Fruit fly (Drosophila melanogaster) whole organism, embryonic: Measurements from ENCODE around the gene dah.

Experiments
- CG1024 ChIP-seq: fragments of 200-800 bp; sonication (Bioruptor generic); IDR thresholded peaks from 2 replicates; pipeline ENCODE4 v1.3.6; 2022; ENCODE audit warnings: missing biosample characterization, missing genetic modification characterization
- CG11093 ChIP-seq: fragments of 200-800 bp; sonication (Bioruptor generic); IDR thresholded peaks from 3 replicates; pipeline ENCODE4 v1.3.6; 2022; ENCODE audit warnings: missing biosample characterization, missing genetic modification characterization
- CG11504 ChIP-seq: fragments of 200-800 bp; sonication (Bioruptor generic); optimal IDR thresholded peaks from 3 replicates; lab custom pipeline; 2019; ENCODE audit warnings: missing biosample characterization, mild to moderate bottlenecking, missing genetic modification characterization, moderate library complexity
- CG11723 ChIP-seq: fragments of 200-800 bp; sonication (Bioruptor generic); optimal IDR thresholded peaks from 2 replicates; lab custom pipeline; 2017; ENCODE audit warnings: missing biosample characterization, mild to moderate bottlenecking, missing genetic modification characterization
- CG12071 ChIP-seq: fragments of 200-800 bp; sonication (Bioruptor generic); optimal IDR thresholded peaks from 3 replicates; lab custom pipeline; 2018; ENCODE audit warnings: missing biosample characterization, mild to moderate bottlenecking, missing genetic modification characterization
- CG12744 ChIP-seq: fragments of 200-800 bp; sonication (Bioruptor generic); optimal IDR thresholded peaks from 2 replicates; lab custom pipeline; 2016; ENCODE audit warnings: missing biosample characterization, missing genetic modification characterization
- CG13296 ChIP-seq: fragments of 200-800 bp; sonication (Bioruptor generic); optimal IDR thresholded peaks from 3 replicates; lab custom pipeline; 2018; ENCODE audit warnings: missing biosample characterization, mild to moderate bottlenecking, missing genetic modification characterization
- CG13424 ChIP-seq: fragments of 200-800 bp; sonication (Bioruptor generic); optimal IDR thresholded peaks from 2 replicates; lab custom pipeline; 2019; ENCODE audit warnings: missing biosample characterization, mild to moderate bottlenecking, missing genetic modification characterization, moderate library complexity
- CG17186 ChIP-seq: fragments of 200-800 bp; sonication (Bioruptor generic); optimal IDR thresholded peaks from 3 replicates; lab custom pipeline; 2017; ENCODE audit warnings: missing biosample characterization, missing genetic modification reagents, missing genetic modification characterization
- CG17385 ChIP-seq: fragments of 200-800 bp; sonication (Bioruptor generic); optimal IDR thresholded peaks from 3 replicates; lab custom pipeline; 2018; ENCODE audit warnings: missing biosample characterization, mild to moderate bottlenecking, missing genetic modification characterization
- CG18476 ChIP-seq: fragments of 200-800 bp; sonication (Bioruptor generic); optimal IDR thresholded peaks from 2 replicates; lab custom pipeline; 2016; ENCODE audit warnings: missing biosample characterization, mild to moderate bottlenecking, missing genetic modification characterization
- CG18764 ChIP-seq: fragments of 200-800 bp; sonication (Bioruptor generic); optimal IDR thresholded peaks from 3 replicates; lab custom pipeline; 2016; ENCODE audit warnings: missing biosample characterization, missing genetic modification characterization
- CG2678 ChIP-seq: fragments of 200-800 bp; sonication (Bioruptor generic); optimal IDR thresholded peaks from 3 replicates; lab custom pipeline; 2019; ENCODE audit warnings: missing biosample characterization, mild to moderate bottlenecking, missing genetic modification characterization, moderate library complexity
- CG31365 ChIP-seq: fragments of 200-800 bp; sonication (Bioruptor generic); optimal IDR thresholded peaks from 2 replicates; lab custom pipeline; 2018; ENCODE audit warnings: missing biosample characterization, mild to moderate bottlenecking, missing genetic modification characterization
- CG32532 ChIP-seq: fragments of 200-800 bp; sonication (Bioruptor generic); IDR thresholded peaks from 2 replicates; pipeline ENCODE4 v1.3.6; 2022; ENCODE audit warnings: missing biosample characterization, missing genetic modification characterization
- CG3847 ChIP-seq: fragments of 200-800 bp; sonication (Bioruptor generic); IDR thresholded peaks from 2 replicates; pipeline ENCODE4 v1.3.6; 2022; ENCODE audit warnings: missing biosample characterization, missing genetic modification characterization
- CG43689 ChIP-seq: fragments of 200-800 bp; sonication (Bioruptor generic); IDR thresholded peaks from 2 replicates; pipeline ENCODE4 v1.3.6; 2022; ENCODE audit warnings: missing biosample characterization, missing genetic modification characterization
- CG6813 ChIP-seq: fragments of 200-800 bp; sonication (Bioruptor generic); optimal IDR thresholded peaks from 2 replicates; lab custom pipeline; 2017; ENCODE audit warnings: missing biosample characterization, missing genetic modification characterization, mild to moderate bottlenecking, moderate library complexity, missing genetic modification reagents
- CG7357 ChIP-seq: fragments of 200-800 bp; sonication (Bioruptor generic); IDR thresholded peaks from 3 replicates; pipeline ENCODE4 v1.3.6; 2022; ENCODE audit warnings: missing biosample characterization, missing genetic modification characterization
- CG7786 ChIP-seq: fragments of 200-800 bp; sonication (Bioruptor generic); optimal IDR thresholded peaks from 2 replicates; lab custom pipeline; 2016; ENCODE audit warnings: missing biosample characterization, missing genetic modification characterization
- CG7839 ChIP-seq: fragments of 200-800 bp; sonication (Bioruptor generic); optimal IDR thresholded peaks from 3 replicates; lab custom pipeline; 2018; ENCODE audit warnings: missing biosample characterization, mild to moderate bottlenecking, missing genetic modification characterization, moderate library complexity
- CG7928 ChIP-seq: fragments of 200-800 bp; sonication (Bioruptor generic); optimal IDR thresholded peaks from 2 replicates; lab custom pipeline; 2017; ENCODE audit warnings: missing biosample characterization, mild to moderate bottlenecking, missing genetic modification characterization
- CG7963 ChIP-seq: fragments of 200-800 bp; sonication (Bioruptor generic); IDR thresholded peaks from 3 replicates; pipeline ENCODE4 v1.3.6; 2022; ENCODE audit warnings: missing biosample characterization, missing genetic modification characterization; ENCODE audit not compliant: partially characterized antibody
- CG9215 ChIP-seq: fragments of 200-800 bp; sonication (Bioruptor generic); IDR thresholded peaks from 2 replicates; pipeline ENCODE4 v1.3.6; 2022; ENCODE audit warnings: missing biosample characterization, missing genetic modification characterization
- Dek ChIP-seq: fragments of 200-800 bp; sonication (Bioruptor generic); optimal IDR thresholded peaks from 3 replicates; lab custom pipeline; 2019; ENCODE audit warnings: missing biosample characterization, mild to moderate bottlenecking, missing genetic modification characterization, moderate library complexity
- E2f2 ChIP-seq: fragments of 200-800 bp; sonication (Bioruptor generic); IDR thresholded peaks from 2 replicates; pipeline ENCODE4 v1.3.6; 2022; ENCODE audit warnings: missing biosample characterization, missing genetic modification characterization
- HmgD ChIP-seq: fragments of 200-800 bp; sonication (Bioruptor generic); optimal IDR thresholded peaks from 3 replicates; lab custom pipeline; 2016; ENCODE audit warnings: missing biosample characterization, missing genetic modification characterization
- MESR4 ChIP-seq: fragments of 200-800 bp; sonication (Bioruptor generic); optimal IDR thresholded peaks from 2 replicates; lab custom pipeline; 2018; ENCODE audit warnings: missing biosample characterization, mild to moderate bottlenecking, missing genetic modification characterization, moderate library complexity
- MTF-1 ChIP-seq: fragments of 200-800 bp; sonication (Bioruptor generic); optimal IDR thresholded peaks from 2 replicates; lab custom pipeline; 2018; ENCODE audit warnings: missing biosample characterization, mild to moderate bottlenecking, missing genetic modification characterization, borderline replicate concordance
- Mad ChIP-seq: fragments of 200-800 bp; sonication (Bioruptor generic); optimal IDR thresholded peaks from 2 replicates; lab custom pipeline; 2016; ENCODE audit warnings: missing biosample characterization, missing genetic modification characterization
- Med ChIP-seq: fragments of 200-800 bp; sonication (Bioruptor generic); peaks from one replicate; lab custom pipeline; 2016; ENCODE audit warnings: missing biosample characterization, missing genetic modification characterization, mild to moderate bottlenecking, inconsistent platforms, moderate library complexity
- Myb ChIP-seq: fragments of 200-800 bp; sonication (Bioruptor generic); optimal IDR thresholded peaks from 2 replicates; lab custom pipeline; 2016; ENCODE audit warnings: missing biosample characterization, missing genetic modification characterization
- NK7.1 ChIP-seq: fragments of 200-800 bp; sonication (Bioruptor generic); optimal IDR thresholded peaks from 3 replicates; lab custom pipeline; 2016; ENCODE audit warnings: missing biosample characterization, missing genetic modification characterization
- Rfx ChIP-seq: fragments of 200-800 bp; sonication (Bioruptor generic); IDR thresholded peaks from 2 replicates; pipeline ENCODE4 v1.3.6; 2022; ENCODE audit warnings: missing biosample characterization, missing genetic modification characterization
- TFAM ChIP-seq: fragments of 200-800 bp; sonication (Bioruptor generic); optimal IDR thresholded peaks from 2 replicates; lab custom pipeline; 2017; ENCODE audit warnings: missing biosample characterization, missing genetic modification characterization, inconsistent platforms
- al ChIP-seq: fragments of 200-800 bp; sonication (Bioruptor generic); IDR thresholded peaks from 2 replicates; pipeline ENCODE4 v1.3.6; 2022; ENCODE audit warnings: missing biosample characterization, missing genetic modification characterization
- ap ChIP-seq: fragments of 200-800 bp; sonication (Bioruptor generic); IDR thresholded peaks from 2 replicates; pipeline ENCODE4 v1.3.6; 2022; ENCODE audit warnings: missing biosample characterization, missing genetic modification characterization
- btn ChIP-seq: fragments of 200-800 bp; sonication (Bioruptor generic); optimal IDR thresholded peaks from 2 replicates; lab custom pipeline; 2016; ENCODE audit warnings: missing biosample characterization, missing genetic modification characterization
- dan ChIP-seq: fragments of 200-800 bp; sonication (Bioruptor generic); IDR thresholded peaks from 2 replicates; pipeline ENCODE4 v1.3.6; 2022; ENCODE audit warnings: missing biosample characterization, missing genetic modification characterization
- ems ChIP-seq: fragments of 200-800 bp; sonication (Bioruptor generic); optimal IDR thresholded peaks from 3 replicates; lab custom pipeline; 2016; ENCODE audit warnings: missing biosample characterization, missing genetic modification characterization
- eve ChIP-seq, 2 experiments: fragments of >200 bp; optimal IDR thresholded peaks; 2 replicates each; lab custom pipeline; 2017; ENCODE audit warnings: missing biosample characterization in 2 of 2, missing genetic modification characterization in 2 of 2
- exex ChIP-seq: fragments of 200-800 bp; sonication (Bioruptor generic); optimal IDR thresholded peaks from 4 replicates; lab custom pipeline; 2018; ENCODE audit warnings: missing biosample characterization, mild to moderate bottlenecking, missing genetic modification characterization, moderate library complexity
- gcm ChIP-seq: fragments of 200-800 bp; sonication (Bioruptor generic); optimal IDR thresholded peaks from 2 replicates; lab custom pipeline; 2019; ENCODE audit warnings: missing biosample characterization, mild to moderate bottlenecking, missing genetic modification characterization, moderate library complexity
- gro ChIP-seq: fragments of 200-800 bp; sonication (Bioruptor generic); optimal IDR thresholded peaks from 2 replicates; lab custom pipeline; 2016; ENCODE audit warnings: missing biosample characterization, missing genetic modification characterization
- mirr ChIP-seq: fragments of 200-800 bp; sonication (Bioruptor generic); optimal IDR thresholded peaks from 3 replicates; lab custom pipeline; 2018; ENCODE audit warnings: missing biosample characterization, mild to moderate bottlenecking, missing genetic modification characterization
- nerfin-1 ChIP-seq: fragments of 200-800 bp; sonication (Bioruptor generic); optimal IDR thresholded peaks from 3 replicates; lab custom pipeline; 2019; ENCODE audit warnings: missing biosample characterization, mild to moderate bottlenecking, missing genetic modification characterization, moderate library complexity
- odd ChIP-seq: fragments of 200-800 bp; sonication (Bioruptor generic); optimal IDR thresholded peaks from 2 replicates; lab custom pipeline; 2017; ENCODE audit warnings: missing biosample characterization, mild to moderate bottlenecking, missing genetic modification characterization
- so ChIP-seq: fragments of 200-800 bp; sonication (Bioruptor generic); IDR thresholded peaks from 3 replicates; pipeline ENCODE4 v1.3.6; 2022; ENCODE audit warnings: missing biosample characterization, missing genetic modification characterization
- tll ChIP-seq, 2 experiments: fragments of 200-800 bp in 1 of 2; fragments of >200 bp in 1 of 2; sonication (Bioruptor generic) in 1 of 2; optimal IDR thresholded peaks; 2 replicates each; lab custom pipeline; 2017 to 2019; ENCODE audit warnings: missing biosample characterization in 2 of 2, missing genetic modification characterization in 2 of 2, mild to moderate bottlenecking in 1 of 2, moderate library complexity in 1 of 2
- tna ChIP-seq: fragments of 200-800 bp; sonication (Bioruptor generic); IDR thresholded peaks from 2 replicates; pipeline ENCODE4 v1.3.6; 2022; ENCODE audit warnings: missing biosample characterization, missing genetic modification characterization; ENCODE audit not compliant: partially characterized antibody
- z ChIP-seq: fragments of 200-800 bp; sonication (Bioruptor generic); IDR thresholded peaks from 3 replicates; pipeline ENCODE4 v1.3.6; 2022; ENCODE audit warnings: missing biosample characterization, missing genetic modification characterization

Gene dah

dm6 chrX:15319290-15319689, 8.9 kb upstream of the dah start, which contains the start of gene Top1 (continued):
- TF ChIP-seq HmgD (GFP tag; lab: Kevin White, UChicago) (peak; percentile 71), odd (no peak), Myb (peak; percentile 52), CG7839 (tag; lab: Kevin White, UChicago) (peak; percentile 27), CG7928 (GFP tag; lab: Kevin White, UChicago) (peak; percentile 28), CG3847 (GFP tag; lab: Robert Waterston, UW) (peak; percentile 65), mirr (GFP tag; lab: Kevin White, UChicago) (peak; percentile 15), CG7357 (GFP tag; lab: Robert Waterston, UW) (no peak), dan (GFP tag; lab: Robert Waterston, UW) (no peak), CG7963 (GFP tag; lab: Robert Waterston, UW) (peak; percentile 96), CG9215 (GFP tag; lab: Robert Waterston, UW) (peak; percentile 48; the same call in 1 of the 2 replicates), eve (GFP tag; optimal IDR thresholded peaks at IDR 0.05; lab: Kevin White, UChicago) (no peak), CG11504 (tag; lab: Kevin White, UChicago) (peak; percentile 21), nerfin-1 (peak; percentile 11), CG2678 (tag; lab: Kevin White, UChicago) (no peak), CG17385 (GFP tag; lab: Kevin White, UChicago) (no peak), tna (GFP tag; lab: Robert Waterston, UW) (peak; percentile 95), NK7.1 (GFP tag; lab: Kevin White, UChicago) (no peak), MTF-1 (GFP tag; lab: Kevin White, UChicago) (no peak), E2f2 (GFP tag; lab: Robert Waterston, UW) (peak; percentile 33), TFAM (no peak), CG32532 (GFP tag; lab: Robert Waterston, UW) (peak; percentile 65), btn (GFP tag; lab: Kevin White, UChicago) (no peak), CG18764 (GFP tag; lab: Kevin White, UChicago) (no peak), CG13424 (tag; lab: Kevin White, UChicago) (no peak), CG13296 (no peak), al (peak; percentile 21; the same call in 1 of the 2 replicates), CG12744 (GFP tag; lab: Kevin White, UChicago) (no peak), CG31365 (tag; lab: Kevin White, UChicago) (no peak), ems (no peak), so (GFP tag; lab: Robert Waterston, UW) (no peak), Rfx (GFP tag; lab: Robert Waterston, UW) (peak; percentile 71), CG12071 (GFP tag; lab: Kevin White, UChicago) (peak; percentile 14), CG6813 (GFP tag; lab: Kevin White, UChicago) (no peak), Mad (GFP tag; lab: Kevin White, UChicago) (no peak), z (GFP tag; lab: Robert Waterston, UW) (no peak), CG43689 (GFP tag; lab: Robert Waterston, UW) (no peak), ap (no peak), CG17186 (peak; percentile 56), gcm (GFP tag; lab: Kevin White, UChicago) (no peak), CG7786 (GFP tag; lab: Kevin White, UChicago) (peak; percentile 6), CG18476 (GFP tag; lab: Kevin White, UChicago) (no peak), gro (GFP tag; lab: Kevin White, UChicago) (peak; percentile 39), CG11723 (GFP tag; lab: Kevin White, UChicago) (no peak), MESR4 (GFP tag; lab: Kevin White, UChicago) (peak; percentile 66), CG11093 (GFP tag; lab: Robert Waterston, UW) (no peak), tll (GFP tag; optimal IDR thresholded peaks at IDR 0.05; lab: Kevin White, UChicago) (no peak), exex (tag; lab: Kevin White, UChicago) (no peak), CG1024 (GFP tag; lab: Robert Waterston, UW) (no peak), Med (GFP tag; lab: Kevin White, UChicago) (peak; percentile 86), Dek (peak; percentile 7)
